Fruit fly (Drosophila melanogaster) whole organism, embryonic: ENCODE measurements around the gene CG14339.

ENCODE experiments used
- Asciz ChIP-seq: fragments of 200-800 bp; sonication (Bioruptor generic); optimal IDR thresholded peaks from 2 replicates; lab custom pipeline; 2017; ENCODE audit warnings: missing biosample characterization, mild to moderate bottlenecking, missing genetic modification characterization, missing genetic modification reagents
- Blimp-1 ChIP-seq: fragments of 200-800 bp; sonication (Bioruptor generic); optimal IDR thresholded peaks from 3 replicates; lab custom pipeline; 2018; ENCODE audit warnings: missing biosample characterization, missing genetic modification characterization, mild to moderate bottlenecking, moderate library complexity, missing genetic modification reagents
- BtbVII ChIP-seq: fragments of 200-800 bp; sonication (Bioruptor generic); optimal IDR thresholded peaks from 3 replicates; lab custom pipeline; 2017; ENCODE audit warnings: missing biosample characterization, mild to moderate bottlenecking, missing genetic modification characterization
- Bteb2 ChIP-seq: fragments of 200-800 bp; sonication (Bioruptor generic); optimal IDR thresholded peaks from 2 replicates; lab custom pipeline; 2016; ENCODE audit warnings: missing biosample characterization, missing genetic modification characterization
- C15 ChIP-seq: fragments of 200-800 bp; sonication (Bioruptor generic); IDR thresholded peaks from 3 replicates; pipeline ENCODE4 v1.3.6; 2022; ENCODE audit warnings: missing biosample characterization, missing genetic modification characterization
- CG10431 ChIP-seq: fragments of 200-800 bp; sonication (Bioruptor generic); optimal IDR thresholded peaks from 3 replicates; lab custom pipeline; 2018; ENCODE audit warnings: missing biosample characterization, mild to moderate bottlenecking, missing genetic modification characterization
- CG1233 ChIP-seq: fragments of 200-800 bp; sonication (Bioruptor generic); optimal IDR thresholded peaks from 4 replicates; lab custom pipeline; 2018; ENCODE audit warnings: missing biosample characterization, mild to moderate bottlenecking, missing genetic modification characterization
- CG17385 ChIP-seq: fragments of 200-800 bp; sonication (Bioruptor generic); optimal IDR thresholded peaks from 3 replicates; lab custom pipeline; 2018; ENCODE audit warnings: missing biosample characterization, mild to moderate bottlenecking, missing genetic modification characterization
- CG17568 ChIP-seq: fragments of 200-800 bp; sonication (Bioruptor generic); optimal IDR thresholded peaks from 2 replicates; lab custom pipeline; 2018; ENCODE audit warnings: missing biosample characterization, mild to moderate bottlenecking, missing genetic modification characterization, moderate library complexity
- CG2116 ChIP-seq: fragments of 200-800 bp; sonication (Bioruptor generic); optimal IDR thresholded peaks from 3 replicates; lab custom pipeline; 2018; ENCODE audit warnings: missing biosample characterization, mild to moderate bottlenecking, missing genetic modification characterization
- CG33213 ChIP-seq: fragments of 200-800 bp; sonication (Bioruptor generic); optimal IDR thresholded peaks from 3 replicates; lab custom pipeline; 2016; ENCODE audit warnings: missing biosample characterization, missing genetic modification characterization
- CG3726 ChIP-seq: fragments of 200-800 bp; sonication (Bioruptor generic); IDR thresholded peaks from 3 replicates; pipeline ENCODE4, ENCODE4 v1.3.6; 2022; ENCODE audit warnings: missing biosample characterization, missing genetic modification characterization
- CG5245 ChIP-seq: fragments of 200-800 bp; sonication (Bioruptor generic); optimal IDR thresholded peaks from 3 replicates; lab custom pipeline; 2016; ENCODE audit warnings: missing biosample characterization, missing genetic modification characterization
- CG7963 ChIP-seq: fragments of 200-800 bp; sonication (Bioruptor generic); IDR thresholded peaks from 3 replicates; pipeline ENCODE4 v1.3.6; 2022; ENCODE audit warnings: missing biosample characterization, missing genetic modification characterization; ENCODE audit not compliant: partially characterized antibody
- CG7987 ChIP-seq: fragments of 200-800 bp; sonication (Bioruptor generic); optimal IDR thresholded peaks from 2 replicates; lab custom pipeline; 2018; ENCODE audit warnings: missing biosample characterization, mild to moderate bottlenecking, missing genetic modification characterization, moderate library complexity
- CG8359 ChIP-seq: fragments of 200-800 bp; sonication (Bioruptor generic); optimal IDR thresholded peaks from 2 replicates; lab custom pipeline; 2017; ENCODE audit warnings: missing biosample characterization, mild to moderate bottlenecking, missing genetic modification characterization, borderline replicate concordance
- CG8388 ChIP-seq: fragments of 200-800 bp; sonication (Bioruptor generic); optimal IDR thresholded peaks from 2 replicates; lab custom pipeline; 2019; ENCODE audit warnings: missing biosample characterization, mild to moderate bottlenecking, missing genetic modification characterization, moderate library complexity
- CG9817 ChIP-seq: fragments of 200-800 bp; sonication (Bioruptor generic); optimal IDR thresholded peaks from 2 replicates; lab custom pipeline; 2018; ENCODE audit warnings: missing biosample characterization, mild to moderate bottlenecking, missing genetic modification characterization, moderate library complexity
- E2f1 ChIP-seq: fragments of 200-800 bp; sonication (Bioruptor generic); IDR thresholded peaks from 2 replicates; pipeline ENCODE4 v1.3.6; 2022; ENCODE audit warnings: missing biosample characterization, missing genetic modification characterization
- Hmx ChIP-seq: fragments of 200-800 bp; sonication (Bioruptor generic); optimal IDR thresholded peaks from 2 replicates; lab custom pipeline; 2016; ENCODE audit warnings: missing biosample characterization, missing genetic modification characterization
- MBD-R2 ChIP-seq: fragments of 200-800 bp; sonication (Bioruptor generic); IDR thresholded peaks from 2 replicates; pipeline ENCODE4 v1.3.6; 2022; ENCODE audit warnings: missing biosample characterization, missing genetic modification characterization
- NFAT ChIP-seq: fragments of 200-800 bp; sonication (Bioruptor generic); IDR thresholded peaks from 2 replicates; pipeline ENCODE4 v1.3.6; 2022; ENCODE audit warnings: missing biosample characterization, missing genetic modification characterization
- Rfx ChIP-seq: fragments of 200-800 bp; sonication (Bioruptor generic); IDR thresholded peaks from 2 replicates; pipeline ENCODE4 v1.3.6; 2022; ENCODE audit warnings: missing biosample characterization, missing genetic modification characterization
- Side ChIP-seq: fragments of 200-800 bp; sonication (Bioruptor generic); optimal IDR thresholded peaks from 2 replicates; lab custom pipeline; 2016; ENCODE audit warnings: missing biosample characterization, missing genetic modification characterization
- Sox102F ChIP-seq: fragments of 200-800 bp; sonication (Bioruptor generic); optimal IDR thresholded peaks from 2 replicates; lab custom pipeline; 2018; ENCODE audit warnings: missing biosample characterization, mild to moderate bottlenecking, missing genetic modification characterization, moderate library complexity
- bbx ChIP-seq: fragments of 200-800 bp; sonication (Bioruptor generic); IDR thresholded peaks from 2 replicates; pipeline ENCODE4 v1.3.6; 2022; ENCODE audit warnings: missing biosample characterization, missing genetic modification characterization; ENCODE audit not compliant: partially characterized antibody
- corto ChIP-seq: fragments of 200-800 bp; sonication (Bioruptor generic); optimal IDR thresholded peaks from 2 replicates; lab custom pipeline; 2016; ENCODE audit warnings: missing biosample characterization, mild to moderate bottlenecking, missing genetic modification characterization, moderate library complexity
- cwo ChIP-seq: fragments of 200-800 bp; sonication (Bioruptor generic); optimal IDR thresholded peaks from 3 replicates; lab custom pipeline; 2017; ENCODE audit warnings: missing biosample characterization, missing genetic modification characterization, mild to moderate bottlenecking, moderate library complexity, missing genetic modification reagents
- dmrt11E ChIP-seq: fragments of 200-800 bp; sonication (Bioruptor generic); optimal IDR thresholded peaks from 3 replicates; lab custom pipeline; 2018; ENCODE audit warnings: missing biosample characterization, mild to moderate bottlenecking, missing genetic modification characterization, moderate library complexity
- exex ChIP-seq: fragments of 200-800 bp; sonication (Bioruptor generic); optimal IDR thresholded peaks from 4 replicates; lab custom pipeline; 2018; ENCODE audit warnings: missing biosample characterization, mild to moderate bottlenecking, missing genetic modification characterization, moderate library complexity
- fd3F ChIP-seq: fragments of 200-800 bp; sonication (Bioruptor generic); optimal IDR thresholded peaks from 2 replicates; lab custom pipeline; 2018; ENCODE audit warnings: missing biosample characterization, mild to moderate bottlenecking, missing genetic modification characterization, moderate library complexity
- gcm2 ChIP-seq: fragments of 200-800 bp; sonication (Bioruptor generic); optimal IDR thresholded peaks from 2 replicates; lab custom pipeline; 2016; ENCODE audit warnings: missing biosample characterization, missing genetic modification characterization
- gem ChIP-seq: fragments of 200-800 bp; sonication (Bioruptor generic); optimal IDR thresholded peaks from 2 replicates; lab custom pipeline; 2019; ENCODE audit warnings: missing biosample characterization, mild to moderate bottlenecking, missing genetic modification characterization, moderate library complexity
- grn ChIP-seq: fragments of 200-800 bp; sonication (Bioruptor generic); optimal IDR thresholded peaks from 3 replicates; lab custom pipeline; 2017; ENCODE audit warnings: missing biosample characterization, missing genetic modification characterization
- inv ChIP-seq: fragments of 200-800 bp; sonication (Bioruptor generic); IDR thresholded peaks from 2 replicates; pipeline ENCODE4 v1.3.6; 2022; ENCODE audit warnings: missing biosample characterization, missing genetic modification characterization; ENCODE audit not compliant: partially characterized antibody
- jigr1 ChIP-seq: fragments of 200-800 bp; sonication (Bioruptor generic); IDR thresholded peaks from 3 replicates; pipeline ENCODE4 v1.3.6; 2022; ENCODE audit warnings: missing biosample characterization, missing genetic modification characterization
- kni ChIP-seq: fragments of 200-800 bp; sonication (Bioruptor generic); optimal IDR thresholded peaks from 3 replicates; lab custom pipeline; 2017; ENCODE audit warnings: mild to moderate bottlenecking, missing biosample characterization, missing genetic modification reagents, missing genetic modification characterization
- lmd ChIP-seq: fragments of 200-800 bp; sonication (Bioruptor generic); IDR thresholded peaks from 2 replicates; pipeline ENCODE4 v1.3.6; 2022; ENCODE audit warnings: missing biosample characterization, missing genetic modification characterization
- lola ChIP-seq, 3 experiments: fragments of >200 bp in 2 of 3; fragments of 200-800 bp in 1 of 3; sonication (Bioruptor generic) in 1 of 3; optimal IDR thresholded peaks; 2 replicates each; lab custom pipeline; 2017 to 2019; ENCODE audit warnings: missing biosample characterization in 3 of 3, missing genetic modification characterization in 3 of 3, mild to moderate bottlenecking in 1 of 3, moderate library complexity in 1 of 3
- nom ChIP-seq: fragments of 200-800 bp; sonication (Bioruptor generic); optimal IDR thresholded peaks from 2 replicates; lab custom pipeline; 2017; ENCODE audit warnings: missing biosample characterization, missing genetic modification characterization, mild to moderate bottlenecking, moderate library complexity, missing genetic modification reagents
- pfk ChIP-seq: fragments of 200-800 bp; sonication (Bioruptor generic); optimal IDR thresholded peaks from 2 replicates; lab custom pipeline; 2018; ENCODE audit warnings: missing biosample characterization, mild to moderate bottlenecking, missing genetic modification characterization, moderate library complexity
- pum ChIP-seq: fragments of 200-800 bp; sonication (Bioruptor generic); optimal IDR thresholded peaks from 2 replicates; lab custom pipeline; 2016; ENCODE audit warnings: missing biosample characterization, missing genetic modification characterization
- row ChIP-seq: fragments of 200-800 bp; sonication (Bioruptor generic); IDR thresholded peaks from 3 replicates; pipeline ENCODE4 v1.3.6; 2022; ENCODE audit warnings: missing biosample characterization, missing genetic modification characterization
- salm ChIP-seq: fragments of 200-800 bp; sonication (Bioruptor generic); optimal IDR thresholded peaks from 2 replicates; lab custom pipeline; 2018; ENCODE audit warnings: missing biosample characterization, mild to moderate bottlenecking, missing genetic modification characterization
- sim ChIP-seq: fragments of 200-800 bp; sonication (Bioruptor generic); IDR thresholded peaks from 2 replicates; pipeline ENCODE4 v1.3.6; 2022; ENCODE audit warnings: missing biosample characterization, missing genetic modification characterization
- sisA ChIP-seq: fragments of 200-800 bp; sonication (Bioruptor generic); IDR thresholded peaks from 2 replicates; pipeline ENCODE4 v1.3.6; 2022; ENCODE audit warnings: missing biosample characterization, missing genetic modification characterization
- tio ChIP-seq: fragments of 200-800 bp; sonication (Bioruptor generic); optimal IDR thresholded peaks from 2 replicates; lab custom pipeline; 2017; ENCODE audit warnings: missing biosample characterization, missing genetic modification characterization, inconsistent platforms
- unpg ChIP-seq: fragments of 200-800 bp; sonication (Bioruptor generic); optimal IDR thresholded peaks from 3 replicates; lab custom pipeline; 2018; ENCODE audit warnings: missing biosample characterization, mild to moderate bottlenecking, missing genetic modification characterization, moderate library complexity
- zen2 ChIP-seq: fragments of 200-800 bp; sonication (Bioruptor generic); IDR thresholded peaks from 3 replicates; pipeline ENCODE4 v1.3.6; 2022; ENCODE audit warnings: missing biosample characterization, missing genetic modification characterization; ENCODE audit not compliant: partially characterized antibody

Gene CG14339

dm6 chr2L:1072184-1072583, 36.2 kb upstream of the CG14339 start (continued):
- TF ChIP-seq unpg (GFP tag; lab: Kevin White, UChicago) = peak; percentile 89
- TF ChIP-seq jigr1 (GFP tag; lab: Robert Waterston, UW) = no peak
- peak; percentile 96 for TF ChIP-seq Side (GFP tag; lab: Kevin White, UChicago)
- peak; percentile 89 for TF ChIP-seq Rfx (GFP tag; lab: Robert Waterston, UW)
- TF ChIP-seq CG8388 (GFP tag; lab: Kevin White, UChicago) = peak; percentile 81
- TF ChIP-seq CG10431 (GFP tag; lab: Kevin White, UChicago) = peak; percentile 96
- TF ChIP-seq MBD-R2 = peak; percentile 71; the same call in 1 of the 2 replicates
- TF ChIP-seq pfk (GFP tag; lab: Kevin White, UChicago) = peak; percentile 77
- peak; percentile 95 for TF ChIP-seq sim (GFP tag; lab: Robert Waterston, UW)
- TF ChIP-seq salm (tag; lab: Kevin White, UChicago) = peak; percentile 92
- peak; percentile 98 for TF ChIP-seq CG7987 (GFP tag; lab: Kevin White, UChicago)
- TF ChIP-seq CG1233 (GFP tag; lab: Kevin White, UChicago) = peak; percentile 97
- peak in 1 of 3 experiments; percentile 87 for TF ChIP-seq lola (GFP tag; optimal IDR thresholded peaks at IDR 0.05; lab: Kevin White, UChicago)
- TF ChIP-seq dmrt11E = peak; percentile 88
- TF ChIP-seq lmd (GFP tag; lab: Robert Waterston, UW) = peak; percentile 56
- TF ChIP-seq CG2116 = peak; percentile 81
- peak; percentile 90 for TF ChIP-seq CG8359 (GFP tag; lab: Kevin White, UChicago)
- peak; percentile 99 for TF ChIP-seq kni (GFP tag; lab: Kevin White, UChicago)
- peak; percentile 71; the same call in 2 of the 3 replicates for TF ChIP-seq C15 (GFP tag; lab: Robert Waterston, UW)
- TF ChIP-seq BtbVII (GFP tag; lab: Kevin White, UChicago) = peak; percentile 95
- peak; percentile 18; the same call in 1 of the 3 replicates for TF ChIP-seq row (GFP tag; lab: Robert Waterston, UW)
- TF ChIP-seq bbx = no peak
- TF ChIP-seq tio (GFP tag; lab: Kevin White, UChicago) = peak; percentile 87
- peak; percentile 52 for TF ChIP-seq nom (GFP tag; lab: Kevin White, UChicago)
- TF ChIP-seq fd3F (GFP tag; lab: Kevin White, UChicago) = peak; percentile 85
- peak; percentile 82 for TF ChIP-seq CG17385 (GFP tag; lab: Kevin White, UChicago)
- peak; percentile 81 for TF ChIP-seq NFAT (GFP tag; lab: Robert Waterston, UW)
- peak; percentile 91 for TF ChIP-seq CG3726 (GFP tag; lab: Robert Waterston, UW)
- peak; percentile 92 for TF ChIP-seq Sox102F (GFP tag; lab: Kevin White, UChicago)
- TF ChIP-seq zen2 (GFP tag; lab: Robert Waterston, UW) = no peak
- TF ChIP-seq Bteb2 (GFP tag; lab: Kevin White, UChicago) = peak; percentile 81
- TF ChIP-seq CG17568 (GFP tag; lab: Kevin White, UChicago) = peak; percentile 96
- TF ChIP-seq CG9817 (tag; lab: Kevin White, UChicago) = peak; percentile 82
- peak; percentile 90 for TF ChIP-seq grn (GFP tag; lab: Kevin White, UChicago)
- no peak for TF ChIP-seq inv (GFP tag; lab: Robert Waterston, UW)
- peak; percentile 95 for TF ChIP-seq Blimp-1
- peak; percentile 32 for TF ChIP-seq Hmx
- TF ChIP-seq gem (tag; lab: Kevin White, UChicago) = peak; percentile 91
- TF ChIP-seq CG5245 (GFP tag; lab: Kevin White, UChicago) = peak; percentile 88
- peak; percentile 96 for TF ChIP-seq CG33213 (GFP tag; lab: Kevin White, UChicago)
- TF ChIP-seq cwo (GFP tag; lab: Kevin White, UChicago) = peak; percentile 83
- no peak for TF ChIP-seq corto (GFP tag; lab: Kevin White, UChicago)
- peak; percentile 64 for TF ChIP-seq exex
- peak; percentile 91 for TF ChIP-seq gcm2
- peak; percentile 98 for TF ChIP-seq Asciz (GFP tag; lab: Kevin White, UChicago)
- peak; percentile 83 for TF ChIP-seq E2f1 (GFP tag; lab: Robert Waterston, UW)
- no peak for TF ChIP-seq sisA (GFP tag; lab: Robert Waterston, UW)
- TF ChIP-seq CG7963 (GFP tag; lab: Robert Waterston, UW) = no peak
- peak; percentile 85 for TF ChIP-seq pum (GFP tag; lab: Kevin White, UChicago)
